Fruit fly (Drosophila melanogaster) whole organism, wandering third instar larva: Measurements from ENCODE around the gene CG14810.

Experiments used
- CrebA ChIP-seq: fragments of 200-800 bp; sonication (Bioruptor generic); optimal IDR thresholded peaks from 2 replicates; lab custom pipeline; 2016; ENCODE audit warnings: missing biosample characterization, mild to moderate bottlenecking, missing genetic modification characterization, borderline replicate concordance
- Dif ChIP-seq: fragments of 200-275, 200-300 bp; sonication (Bioruptor generic); optimal IDR thresholded peaks from 2 replicates; lab custom pipeline; 2018; ENCODE audit warnings: missing biosample characterization, missing genetic modification characterization; ENCODE audit not compliant: partially characterized antibody
- Hr78 ChIP-seq: fragments of >200 bp; optimal IDR thresholded peaks from 2 replicates; lab custom pipeline; 2017; ENCODE audit warnings: missing biosample characterization, missing genetic modification characterization
- Hr83 ChIP-seq: fragments of 200-300 bp; sonication (Bioruptor generic); optimal IDR thresholded peaks from 2 replicates; lab custom pipeline; 2016; ENCODE audit warnings: missing biosample characterization, mild to moderate bottlenecking, missing genetic modification characterization, moderate library complexity; ENCODE audit not compliant: poor library complexity, severe bottlenecking
- Myc ChIP-seq: fragments of >200 bp; optimal IDR thresholded peaks from 2 replicates; lab custom pipeline; 2017
- N ChIP-seq: fragments of >200 bp; optimal IDR thresholded peaks from 2 replicates; lab custom pipeline; 2018; ENCODE audit warnings: missing biosample characterization, missing external identifiers, missing genetic modification characterization
- OdsH ChIP-seq: fragments of 200-800 bp; sonication (Bioruptor generic); optimal IDR thresholded peaks from 2 replicates; lab custom pipeline; 2016; ENCODE audit warnings: missing biosample characterization, mild to moderate bottlenecking, missing genetic modification characterization
- br ChIP-seq: fragments of 200-800 bp; sonication (Bioruptor generic); optimal IDR thresholded peaks from 2 replicates; lab custom pipeline; 2016; ENCODE audit warnings: missing biosample characterization, missing genetic modification characterization
- foxo ChIP-seq, 2 experiments: fragments of 200-800 bp; sonication (Bioruptor generic); optimal IDR thresholded peaks; 2 replicates in 1 of 2; 3 replicates in 1 of 2; lab custom pipeline; 2016 to 2017; ENCODE audit warnings: missing biosample characterization in 2 of 2, missing genetic modification characterization in 2 of 2
- fru ChIP-seq: fragments of 200-800 bp; sonication (Bioruptor generic); optimal IDR thresholded peaks from 3 replicates; lab custom pipeline; 2016; ENCODE audit warnings: missing biosample characterization, mild to moderate bottlenecking, missing genetic modification characterization
- h ChIP-seq: fragments of 200-800 bp; sonication (Bioruptor generic); optimal IDR thresholded peaks from 3 replicates; lab custom pipeline; 2016; ENCODE audit warnings: missing biosample characterization, mild to moderate bottlenecking, missing genetic modification characterization
- jim ChIP-seq: fragments of 175-275, 200-325 bp; sonication (Bioruptor generic); optimal IDR thresholded peaks from 2 replicates; lab custom pipeline; 2016; ENCODE audit warnings: missing biosample characterization, mild to moderate bottlenecking, missing genetic modification characterization

dm6 chrX:1868586-1869111 lies 48.5 kb upstream of the CG14810 start, which contains the start of the genes CG14803 and Pex5:
- TF ChIP-seq Hr83 (no peak), Dif (no peak), br (no peak), fru (GFP tag; lab: Kevin White, UChicago) (no peak), h (GFP tag; lab: Kevin White, UChicago) (no peak), foxo (GFP tag; optimal IDR thresholded peaks at IDR 0.05; lab: Kevin White, UChicago) (no peak), jim (no peak), Myc (lab: Kevin White, UChicago) (no peak), Hr78 (GFP tag; lab: Kevin White, UChicago) (no peak), N (GFP tag; lab: Kevin White, UChicago) (no peak), OdsH (no peak), CrebA (GFP tag; lab: Kevin White, UChicago) (no peak)
